Fruit fly (Drosophila melanogaster): ENCODE measurements around the gene Grx3.

The Grx3 gene

DNA sequence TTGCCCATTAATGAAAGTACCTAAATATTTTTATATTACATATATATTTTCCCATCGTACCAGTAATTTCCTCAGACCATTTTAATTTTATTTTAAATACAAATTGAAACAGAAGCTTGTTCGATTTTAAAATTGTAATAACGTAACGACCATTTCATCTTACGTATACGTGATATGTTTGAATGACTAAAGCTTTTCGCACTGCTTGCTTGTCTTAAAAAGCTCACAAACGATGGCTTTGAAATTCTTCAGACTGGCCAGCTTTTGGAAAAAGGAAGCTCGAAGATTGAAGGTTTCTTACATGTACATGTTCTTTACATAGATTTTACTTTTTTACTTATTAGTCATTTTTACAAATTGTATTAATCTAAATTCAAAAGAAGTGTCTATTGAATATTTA is 33.5 kb upstream of the Grx3 start (continued):
- no peak for TF ChIP-seq Hand (GFP tag; optimal IDR thresholded peaks at IDR 0.05)
- TF ChIP-seq org-1 (GFP tag; optimal IDR thresholded peaks at IDR 0.05): no peak
- TF ChIP-seq pum (GFP tag; optimal IDR thresholded peaks at IDR 0.05): no peak
- peak; percentile 57 for TF ChIP-seq CTCF (GFP tag; optimal IDR thresholded peaks at IDR 0.05)
- peak; percentile 33; the same call in 1 of the 2 replicates for TF ChIP-seq CG13287 (GFP tag; IDR thresholded peaks at IDR 0.05; ENCODE audit: partially characterized antibody)
- TF ChIP-seq CG9797 (GFP tag; optimal IDR thresholded peaks at IDR 0.05): no peak
- peak; percentile 73 for TF ChIP-seq CG31365 (tag; optimal IDR thresholded peaks at IDR 0.05)

DNA sequence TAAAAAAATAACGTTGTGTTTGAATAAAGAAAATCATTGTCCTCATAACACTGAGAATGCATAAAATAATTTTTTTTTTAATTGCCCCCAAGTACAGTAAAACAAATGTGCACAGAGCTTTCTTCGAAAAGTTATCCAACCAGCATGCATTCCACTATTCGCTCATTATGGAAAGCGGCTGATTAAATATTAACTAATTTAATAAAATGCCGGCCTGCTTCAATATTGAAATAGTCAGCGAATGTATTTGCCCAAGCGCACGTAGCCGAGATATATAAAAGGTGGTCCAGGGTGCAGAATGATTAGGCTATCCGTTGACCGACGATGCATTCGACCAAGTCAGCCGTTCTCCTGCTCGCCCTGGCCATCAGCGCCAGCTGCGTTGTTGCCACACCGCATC is 18.8 kb upstream of the Grx3 start, which contains the start of gene CG16826:
TSS of gene CG16826 (plus strand) at position 301 of the 400 bp plus-strand sequence.
- no peak for TF ChIP-seq dan (GFP tag; IDR thresholded peaks at IDR 0.05)
- no peak for TF ChIP-seq kni (GFP tag; optimal IDR thresholded peaks at IDR 0.05)
- TF ChIP-seq dati (GFP tag; IDR thresholded peaks at IDR 0.05): no peak
- TF ChIP-seq gsb (GFP tag; IDR thresholded peaks at IDR 0.05): no peak
- TF ChIP-seq Ptx1 (GFP tag; IDR thresholded peaks at IDR 0.05): no peak
- no peak for TF ChIP-seq HLH54F (GFP tag; optimal IDR thresholded peaks at IDR 0.05)
- no peak for TF ChIP-seq NfI (GFP tag; optimal IDR thresholded peaks at IDR 0.05)
- TF ChIP-seq CG3838 (GFP tag; optimal IDR thresholded peaks at IDR 0.05): no peak
- no peak for TF ChIP-seq aop (GFP tag; IDR thresholded peaks at IDR 0.05)
- no peak for TF ChIP-seq nau (GFP tag; optimal IDR thresholded peaks at IDR 0.05)
- TF ChIP-seq sqz (GFP tag; optimal IDR thresholded peaks at IDR 0.05): no peak

dm6 chr2L:13349237-13349902 is 16.9 kb upstream of the Grx3 start:
- TF ChIP-seq CG10654 (GFP tag; optimal IDR thresholded peaks at IDR 0.05): no peak
- TF ChIP-seq ase (GFP tag; IDR thresholded peaks at IDR 0.05): no peak
- TF ChIP-seq CG14710 (tag; optimal IDR thresholded peaks at IDR 0.05): no peak
- TF ChIP-seq CG32532 (GFP tag; IDR thresholded peaks at IDR 0.05): 0 out of 2 replicates have a peak, but pooled peaks have one; percentile 7
- no peak for TF ChIP-seq CG4730 (GFP tag; IDR thresholded peaks at IDR 0.05)
- no peak for TF ChIP-seq CG2678 (tag; optimal IDR thresholded peaks at IDR 0.05)
- TF ChIP-seq nmo (GFP tag; optimal IDR thresholded peaks at IDR 0.05): no peak
- peak; percentile 35 for TF ChIP-seq Asciz (GFP tag; optimal IDR thresholded peaks at IDR 0.05)
- TF ChIP-seq CG1024 (GFP tag; IDR thresholded peaks at IDR 0.05): no peak
- TF ChIP-seq Sin3A (optimal IDR thresholded peaks at IDR 0.05): no peak
- peak; percentile 29 for TF ChIP-seq fd64A (GFP tag; optimal IDR thresholded peaks at IDR 0.05)
- TF ChIP-seq CG7839 (tag; optimal IDR thresholded peaks at IDR 0.05): no peak
- no peak for TF ChIP-seq vfl (GFP tag; optimal IDR thresholded peaks at IDR 0.05)
- TF ChIP-seq Sox100B (GFP tag; optimal IDR thresholded peaks at IDR 0.05): peak; percentile 43
- TF ChIP-seq Atf3 (GFP tag; optimal IDR thresholded peaks at IDR 0.05): no peak
- TF ChIP-seq CG9437 (GFP tag; optimal IDR thresholded peaks at IDR 0.05): peak; percentile 1
- TF ChIP-seq CG6854 (GFP tag; optimal IDR thresholded peaks at IDR 0.05): peak; percentile 23
- TF ChIP-seq CG12659 (GFP tag; optimal IDR thresholded peaks at IDR 0.05): no peak
- 0 out of 2 replicates have a peak, but pooled peaks have one; percentile 17 for TF ChIP-seq Awh (GFP tag; IDR thresholded peaks at IDR 0.05)
- peak; percentile 47 for TF ChIP-seq CTCF (GFP tag; optimal IDR thresholded peaks at IDR 0.05)
- TF ChIP-seq tap (tag; optimal IDR thresholded peaks at IDR 0.05): peak; percentile 36
- TF ChIP-seq CoRest (tag; optimal IDR thresholded peaks at IDR 0.05): no peak
